Fruit fly (Drosophila melanogaster) whole organism, embryonic: ENCODE data around the gene ND-SGDH.

ENCODE experiments used
- Bgb ChIP-seq: fragments of 200-800 bp; sonication (Bioruptor generic); IDR thresholded peaks from 2 replicates; pipeline ENCODE4 v1.3.6; 2022; ENCODE audit warnings: missing biosample characterization, missing genetic modification characterization; ENCODE audit not compliant: partially characterized antibody
- Blimp-1 ChIP-seq: fragments of 200-800 bp; sonication (Bioruptor generic); optimal IDR thresholded peaks from 3 replicates; lab custom pipeline; 2018; ENCODE audit warnings: missing biosample characterization, missing genetic modification characterization, mild to moderate bottlenecking, moderate library complexity, missing genetic modification reagents
- CG10147 ChIP-seq: fragments of 200-800 bp; sonication (Bioruptor generic); optimal IDR thresholded peaks from 2 replicates; lab custom pipeline; 2019; ENCODE audit warnings: missing biosample characterization, mild to moderate bottlenecking, missing genetic modification characterization, moderate library complexity
- CG10979 ChIP-seq: fragments of 200-800 bp; sonication (Bioruptor generic); optimal IDR thresholded peaks from 2 replicates; lab custom pipeline; 2018; ENCODE audit warnings: missing biosample characterization, mild to moderate bottlenecking, missing genetic modification characterization, moderate library complexity
- CG12659 ChIP-seq: fragments of 200-800 bp; sonication (Bioruptor generic); optimal IDR thresholded peaks from 3 replicates; lab custom pipeline; 2017; ENCODE audit warnings: mild to moderate bottlenecking, missing biosample characterization, missing genetic modification reagents, missing genetic modification characterization
- CG12769 ChIP-seq: fragments of 200-800 bp; sonication (Bioruptor generic); optimal IDR thresholded peaks from 2 replicates; lab custom pipeline; 2019; ENCODE audit warnings: missing biosample characterization, mild to moderate bottlenecking, missing genetic modification characterization, moderate library complexity
- CG13123 ChIP-seq: fragments of 200-800 bp; sonication (Bioruptor generic); optimal IDR thresholded peaks from 2 replicates; lab custom pipeline; 2016; ENCODE audit warnings: missing biosample characterization, missing genetic modification characterization
- CG13424 ChIP-seq: fragments of 200-800 bp; sonication (Bioruptor generic); optimal IDR thresholded peaks from 2 replicates; lab custom pipeline; 2019; ENCODE audit warnings: missing biosample characterization, mild to moderate bottlenecking, missing genetic modification characterization, moderate library complexity
- CG14710 ChIP-seq: fragments of 200-800 bp; sonication (Bioruptor generic); optimal IDR thresholded peaks from 3 replicates; lab custom pipeline; 2019; ENCODE audit warnings: missing biosample characterization, mild to moderate bottlenecking, missing genetic modification characterization, moderate library complexity
- CG1529 ChIP-seq: fragments of 200-800 bp; sonication (Bioruptor generic); optimal IDR thresholded peaks from 3 replicates; lab custom pipeline; 2018; ENCODE audit warnings: missing biosample characterization, missing genetic modification characterization
- CG16779 ChIP-seq: fragments of 200-800 bp; sonication (Bioruptor generic); IDR thresholded peaks from 2 replicates; pipeline ENCODE4 v1.3.6; 2022; ENCODE audit warnings: missing biosample characterization, missing genetic modification characterization
- CG16863 ChIP-seq: fragments of 200-800 bp; sonication (Bioruptor generic); optimal IDR thresholded peaks from 3 replicates; lab custom pipeline; 2016; ENCODE audit warnings: missing biosample characterization, missing genetic modification characterization
- CG17361 ChIP-seq: fragments of 200-800 bp; sonication (Bioruptor generic); IDR thresholded peaks from 3 replicates; pipeline ENCODE4 v1.3.6; 2022; ENCODE audit warnings: missing biosample characterization, missing genetic modification characterization
- CG18262 ChIP-seq: fragments of 200-800 bp; optimal IDR thresholded peaks from 3 replicates; lab custom pipeline; 2019; ENCODE audit warnings: missing biosample characterization, mild to moderate bottlenecking, missing genetic modification characterization, moderate library complexity
- CG30020 ChIP-seq: fragments of 200-800 bp; optimal IDR thresholded peaks from 2 replicates; lab custom pipeline; 2019; ENCODE audit warnings: missing biosample characterization, mild to moderate bottlenecking, missing genetic modification characterization, moderate library complexity
- CG3281 ChIP-seq: fragments of 200-800 bp; sonication (Bioruptor generic); optimal IDR thresholded peaks from 3 replicates; lab custom pipeline; 2017; ENCODE audit warnings: missing biosample characterization, mild to moderate bottlenecking, missing genetic modification characterization
- CG33213 ChIP-seq: fragments of 200-800 bp; sonication (Bioruptor generic); optimal IDR thresholded peaks from 3 replicates; lab custom pipeline; 2016; ENCODE audit warnings: missing biosample characterization, missing genetic modification characterization
- CG3407 ChIP-seq: fragments of 200-800 bp; sonication (Bioruptor generic); optimal IDR thresholded peaks from 2 replicates; lab custom pipeline; 2018; ENCODE audit warnings: missing biosample characterization, mild to moderate bottlenecking, missing genetic modification characterization
- CG4854 ChIP-seq: fragments of 200-800 bp; sonication (Bioruptor generic); optimal IDR thresholded peaks from 2 replicates; lab custom pipeline; 2016; ENCODE audit warnings: missing biosample characterization, missing genetic modification characterization, inconsistent platforms
- CG8290 ChIP-seq, 3 experiments: fragments of 200-800 bp; sonication (Bioruptor generic); optimal IDR thresholded peaks; 2 replicates each; lab custom pipeline; 2016 to 2019; ENCODE audit warnings: missing biosample characterization in 3 of 3, missing genetic modification characterization in 3 of 3, mild to moderate bottlenecking in 2 of 3, moderate library complexity in 1 of 3
- CG8924 ChIP-seq: fragments of 200-800 bp; optimal IDR thresholded peaks from 3 replicates; lab custom pipeline; 2019; ENCODE audit warnings: missing biosample characterization, mild to moderate bottlenecking, missing genetic modification characterization, moderate library complexity
- CG8944 ChIP-seq: fragments of 200-800 bp; sonication (Bioruptor generic); optimal IDR thresholded peaks from 3 replicates; lab custom pipeline; 2016; ENCODE audit warnings: missing biosample characterization, missing genetic modification characterization
- CG9932 ChIP-seq: fragments of 200-800 bp; sonication (Bioruptor generic); IDR thresholded peaks from 2 replicates; pipeline ENCODE4 v1.3.6; 2022; ENCODE audit warnings: missing biosample characterization, missing genetic modification characterization
- Dbx ChIP-seq: fragments of 200-800 bp; sonication (Bioruptor generic); IDR thresholded peaks from 3 replicates; pipeline ENCODE4 v1.3.6; 2022; ENCODE audit warnings: missing biosample characterization, missing genetic modification characterization
- Dip3 ChIP-seq: fragments of 200-800 bp; sonication (Bioruptor generic); optimal IDR thresholded peaks from 3 replicates; lab custom pipeline; 2016; ENCODE audit warnings: missing biosample characterization, missing genetic modification characterization
- Dp ChIP-seq: fragments of 200-800 bp; sonication (Bioruptor generic); optimal IDR thresholded peaks from 2 replicates; lab custom pipeline; 2018; ENCODE audit warnings: missing biosample characterization, mild to moderate bottlenecking, missing genetic modification characterization, moderate library complexity
- Ets65A ChIP-seq: fragments of 200-800 bp; sonication (Bioruptor generic); peaks from one replicate; lab custom pipeline; 2016; ENCODE audit warnings: missing biosample characterization, missing genetic modification characterization
- Gsc ChIP-seq: fragments of 200-800 bp; sonication (Bioruptor generic); IDR thresholded peaks from 2 replicates; pipeline ENCODE4 v1.3.6; 2022; ENCODE audit warnings: missing biosample characterization, missing genetic modification characterization
- Jarid2 ChIP-seq: fragments of 200-800 bp; sonication (Bioruptor generic); optimal IDR thresholded peaks from 3 replicates; lab custom pipeline; 2017; ENCODE audit warnings: mild to moderate bottlenecking, missing biosample characterization, missing genetic modification reagents, missing genetic modification characterization
- Med ChIP-seq: fragments of 200-800 bp; sonication (Bioruptor generic); peaks from one replicate; lab custom pipeline; 2016; ENCODE audit warnings: missing biosample characterization, missing genetic modification characterization, mild to moderate bottlenecking, inconsistent platforms, moderate library complexity
- PHDP ChIP-seq: fragments of 200-800 bp; sonication (Bioruptor generic); optimal IDR thresholded peaks from 3 replicates; lab custom pipeline; 2018; ENCODE audit warnings: missing biosample characterization, mild to moderate bottlenecking, missing genetic modification characterization, moderate library complexity
- ac ChIP-seq: fragments of 200-800 bp; sonication (Bioruptor generic); optimal IDR thresholded peaks from 3 replicates; lab custom pipeline; 2017; ENCODE audit warnings: missing biosample characterization, mild to moderate bottlenecking, missing genetic modification characterization
- crp ChIP-seq, 2 experiments: fragments of 200-800 bp; sonication (Bioruptor generic); optimal IDR thresholded peaks; 2 replicates in 1 of 2; 3 replicates in 1 of 2; lab custom pipeline; 2017; ENCODE audit warnings: missing biosample characterization in 2 of 2, missing genetic modification characterization in 2 of 2, mild to moderate bottlenecking in 1 of 2, moderate library complexity in 1 of 2
- ewg ChIP-seq: fragments of 200-800 bp; sonication (Bioruptor generic); optimal IDR thresholded peaks from 3 replicates; lab custom pipeline; 2017; ENCODE audit warnings: mild to moderate bottlenecking, missing biosample characterization, missing genetic modification reagents, missing genetic modification characterization
- fru ChIP-seq: fragments of >200 bp; optimal IDR thresholded peaks from 2 replicates; lab custom pipeline; 2017
- grn ChIP-seq: fragments of 200-800 bp; sonication (Bioruptor generic); optimal IDR thresholded peaks from 3 replicates; lab custom pipeline; 2017; ENCODE audit warnings: missing biosample characterization, missing genetic modification characterization
- h ChIP-seq: fragments of >200 bp; optimal IDR thresholded peaks from 2 replicates; lab custom pipeline; 2017
- kah ChIP-seq: fragments of 200-800 bp; sonication (Bioruptor generic); optimal IDR thresholded peaks from 2 replicates; lab custom pipeline; 2018; ENCODE audit warnings: missing biosample characterization, mild to moderate bottlenecking, missing genetic modification characterization
- lbe ChIP-seq: fragments of 200-800 bp; sonication (Bioruptor generic); optimal IDR thresholded peaks from 2 replicates; lab custom pipeline; 2016; ENCODE audit warnings: missing biosample characterization, mild to moderate bottlenecking, missing genetic modification characterization
- nom ChIP-seq: fragments of 200-800 bp; sonication (Bioruptor generic); optimal IDR thresholded peaks from 2 replicates; lab custom pipeline; 2017; ENCODE audit warnings: missing biosample characterization, missing genetic modification characterization, mild to moderate bottlenecking, moderate library complexity, missing genetic modification reagents
- pnt ChIP-seq: fragments of 200-800 bp; sonication (Bioruptor generic); optimal IDR thresholded peaks from 3 replicates; lab custom pipeline; 2016; ENCODE audit warnings: missing biosample characterization, missing genetic modification characterization
- rib ChIP-seq: fragments of 200-800 bp; sonication (Bioruptor generic); IDR thresholded peaks from 2 replicates; pipeline ENCODE4 v1.3.6; 2022; ENCODE audit warnings: missing biosample characterization, missing genetic modification characterization
- schlank ChIP-seq: fragments of 200-800 bp; sonication (Bioruptor generic); optimal IDR thresholded peaks from 2 replicates; lab custom pipeline; 2018; ENCODE audit warnings: missing biosample characterization, mild to moderate bottlenecking, missing genetic modification characterization
- slp2 ChIP-seq: fragments of 200-800 bp; sonication (Bioruptor generic); optimal IDR thresholded peaks from 2 replicates; lab custom pipeline; 2016; ENCODE audit warnings: missing biosample characterization, missing genetic modification characterization
- sob ChIP-seq: fragments of 200-800 bp; sonication (Bioruptor generic); IDR thresholded peaks from 2 replicates; pipeline ENCODE4 v1.3.6; 2022; ENCODE audit warnings: missing biosample characterization, missing genetic modification characterization
- tap ChIP-seq: fragments of 200-800 bp; optimal IDR thresholded peaks from 3 replicates; lab custom pipeline; 2019; ENCODE audit warnings: missing biosample characterization, mild to moderate bottlenecking, missing genetic modification characterization, moderate library complexity
- tio ChIP-seq: fragments of 200-800 bp; sonication (Bioruptor generic); optimal IDR thresholded peaks from 2 replicates; lab custom pipeline; 2017; ENCODE audit warnings: missing biosample characterization, missing genetic modification characterization, inconsistent platforms
- trh ChIP-seq: fragments of 200-800 bp; sonication (Bioruptor generic); optimal IDR thresholded peaks from 2 replicates; lab custom pipeline; 2016; ENCODE audit warnings: missing biosample characterization, missing genetic modification characterization
- tup ChIP-seq: fragments of 200-800 bp; sonication (Bioruptor generic); optimal IDR thresholded peaks from 2 replicates; lab custom pipeline; 2016; ENCODE audit warnings: missing biosample characterization, mild to moderate bottlenecking, missing genetic modification characterization, moderate library complexity
- tx ChIP-seq: fragments of 200-800 bp; sonication (Bioruptor generic); optimal IDR thresholded peaks from 2 replicates; lab custom pipeline; 2016; ENCODE audit warnings: missing biosample characterization, missing genetic modification characterization
- unpg ChIP-seq: fragments of 200-800 bp; sonication (Bioruptor generic); optimal IDR thresholded peaks from 3 replicates; lab custom pipeline; 2018; ENCODE audit warnings: missing biosample characterization, mild to moderate bottlenecking, missing genetic modification characterization, moderate library complexity

ND-SGDH gene

dm6 chr3L:12124138-12124583 lies 14.2 kb downstream of the ND-SGDH start (continued):
- no peak for TF ChIP-seq CG8290 (GFP tag; optimal IDR thresholded peaks at IDR 0.05; lab: Kevin White, UChicago)
- TF ChIP-seq CG8290 (tag; optimal IDR thresholded peaks at IDR 0.05; lab: Kevin White, UChicago) = peak in 1 of 2 experiments; percentile 84
- no peak for TF ChIP-seq rib (GFP tag; lab: Robert Waterston, UW)
- no peak for TF ChIP-seq Gsc (GFP tag; lab: Robert Waterston, UW)
- TF ChIP-seq CG9932 (GFP tag; lab: Robert Waterston, UW) = peak; percentile 32; the same call in 1 of the 2 replicates
- TF ChIP-seq CG4854 = no peak
- no peak for TF ChIP-seq CG13123
- TF ChIP-seq CG17361 (GFP tag; lab: Robert Waterston, UW) = no peak
- TF ChIP-seq Dp (GFP tag; lab: Kevin White, UChicago) = peak; percentile 19
- TF ChIP-seq CG18262 (tag; lab: Kevin White, UChicago) = no peak
- TF ChIP-seq CG10147 (GFP tag; lab: Kevin White, UChicago) = no peak
- no peak for TF ChIP-seq CG16779
- peak; percentile 77 for TF ChIP-seq CG8924 (tag; lab: Kevin White, UChicago)
- TF ChIP-seq fru (lab: Kevin White, UChicago) = no peak
- peak; percentile 9 for TF ChIP-seq CG14710 (tag; lab: Kevin White, UChicago)
- TF ChIP-seq CG8944 (GFP tag; lab: Kevin White, UChicago) = no peak
- no peak for TF ChIP-seq unpg
- TF ChIP-seq nom (GFP tag; lab: Kevin White, UChicago) = peak; percentile 68
- no peak for TF ChIP-seq PHDP
- TF ChIP-seq schlank (tag; lab: Kevin White, UChicago) = no peak
- peak; percentile 84 for TF ChIP-seq Med (GFP tag; lab: Kevin White, UChicago)
- TF ChIP-seq Dip3 (GFP tag; lab: Kevin White, UChicago) = no peak
- no peak for TF ChIP-seq crp (GFP tag; optimal IDR thresholded peaks at IDR 0.05; lab: Kevin White, UChicago)
- TF ChIP-seq h (lab: Kevin White, UChicago) = no peak
- TF ChIP-seq kah (GFP tag; lab: Kevin White, UChicago) = peak; percentile 74
- peak; percentile 54; the same call in 1 of the 3 replicates for TF ChIP-seq Dbx (GFP tag; lab: Robert Waterston, UW)
- no peak for TF ChIP-seq CG1529 (GFP tag; lab: Kevin White, UChicago)
- no peak for TF ChIP-seq CG33213
- peak; percentile 57 for TF ChIP-seq CG12659 (GFP tag; lab: Kevin White, UChicago)
- TF ChIP-seq tap (tag; lab: Kevin White, UChicago) = no peak
- TF ChIP-seq Ets65A = no peak
- TF ChIP-seq CG3281 (GFP tag; lab: Kevin White, UChicago) = peak; percentile 28
- TF ChIP-seq tup (GFP tag; lab: Kevin White, UChicago) = no peak
- TF ChIP-seq sob (GFP tag; lab: Robert Waterston, UW) = peak; percentile 41; the same call in 1 of the 2 replicates
- peak; percentile 17 for TF ChIP-seq CG10979 (tag; lab: Kevin White, UChicago)
- TF ChIP-seq trh (GFP tag; lab: Kevin White, UChicago) = no peak
- peak; percentile 41; the same call in 1 of the 2 replicates for TF ChIP-seq Bgb (GFP tag; lab: Robert Waterston, UW)
- no peak for TF ChIP-seq CG3407 (GFP tag; lab: Kevin White, UChicago)
- TF ChIP-seq CG12769 = peak; percentile 85
- no peak for TF ChIP-seq slp2 (GFP tag; lab: Kevin White, UChicago)
- TF ChIP-seq CG16863 (GFP tag; lab: Kevin White, UChicago) = no peak
- TF ChIP-seq tx (GFP tag; lab: Kevin White, UChicago) = no peak
- peak; percentile 87 for TF ChIP-seq ewg (GFP tag; lab: Kevin White, UChicago)
- no peak for TF ChIP-seq tio (GFP tag; lab: Kevin White, UChicago)
- TF ChIP-seq ac = no peak
- TF ChIP-seq Blimp-1 (GFP tag; lab: Kevin White, UChicago) = no peak
- TF ChIP-seq Jarid2 (GFP tag; lab: Kevin White, UChicago) = no peak
- TF ChIP-seq lbe (GFP tag; lab: Kevin White, UChicago) = no peak
- TF ChIP-seq grn (GFP tag; lab: Kevin White, UChicago) = no peak
- no peak for TF ChIP-seq pnt (GFP tag; lab: Kevin White, UChicago)
- TF ChIP-seq CG30020 (tag; lab: Kevin White, UChicago) = no peak
- TF ChIP-seq CG13424 (tag; lab: Kevin White, UChicago) = peak; percentile 29
